Worm (Caenorhabditis elegans) whole organism, L3 larva: ENCODE measurements around the gene C18D11.3.
"Not testable (repeated sequence)": the region's sequence is repeated elsewhere in the genome, so short reads cannot be mapped to it uniquely, and the experiment has no call there.

Source experiments
- ceh-82 ChIP-seq: fragments of 150-350 bp; optimal IDR thresholded peaks from 2 replicates; lab custom pipeline; 2014; ENCODE audit warnings: missing biosample characterization, missing genetic modification characterization
- fkh-10 ChIP-seq: sonication (generic microtip); optimal IDR thresholded peaks from 2 replicates; lab custom pipeline; 2017; ENCODE audit warnings: missing biosample characterization, missing genetic modification reagents, missing genetic modification characterization
- fkh-2 ChIP-seq: fragments of 150-350 bp; optimal IDR thresholded peaks from 2 replicates; lab custom pipeline; 2014; ENCODE audit warnings: missing biosample characterization, missing genetic modification reagents, missing genetic modification characterization
- lin-39 ChIP-seq: fragments of 150-350 bp; optimal IDR thresholded peaks from 2 replicates; lab custom pipeline; 2018; ENCODE audit warnings: missing biosample characterization, missing genetic modification reagents, missing genetic modification characterization
- nfya-1 ChIP-seq: sonication (generic microtip); optimal IDR thresholded peaks from 2 replicates; lab custom pipeline; 2017; ENCODE audit warnings: missing genetic modification characterization, mild to moderate bottlenecking, missing compliant biosample characterization, antibody characterized with exemption, moderate library complexity; ENCODE audit not compliant: insufficient read depth
- nhr-11 ChIP-seq: fragments of 150-350 bp; optimal IDR thresholded peaks from 2 replicates; lab custom pipeline; 2014; ENCODE audit warnings: missing biosample characterization, missing genetic modification characterization
- skn-1 ChIP-seq: fragments of 150-350 bp; optimal IDR thresholded peaks from 2 replicates; lab custom pipeline; 2014; ENCODE audit warnings: missing biosample characterization, missing genetic modification characterization
- ztf-4 ChIP-seq: fragments of 150-350 bp; optimal IDR thresholded peaks from 2 replicates; lab custom pipeline; 2014; ENCODE audit warnings: missing biosample characterization, missing genetic modification characterization

ce11 chrIII:11787376-11787775, 35.9 kb upstream of the C18D11.3 start, which contains the start of gene C24H11.1:
- not testable (repeated sequence) for TF ChIP-seq nhr-11 (tag; lab: Kevin White, UChicago); ceh-82 (tag; lab: Kevin White, UChicago); ztf-4 (tag; lab: Kevin White, UChicago); fkh-10 (GFP tag; lab: Kevin White, UChicago); nfya-1 (tag; lab: Kevin White, UChicago); lin-39 (tag; lab: Kevin White, UChicago); skn-1 (tag; lab: Kevin White, UChicago); fkh-2 (tag; lab: Kevin White, UChicago)
